Worm (Caenorhabditis elegans) whole organism, young adult: Measurements from ENCODE around the gene F54B11.5.

Source experiments
- pha-4 ChIP-seq: fragments of 150-350 bp; sonication (generic microtip); optimal IDR thresholded peaks from 2 replicates; lab custom pipeline; 2014; ENCODE audit warnings: missing biosample characterization, missing genetic modification reagents, missing genetic modification characterization
- zfh-2 ChIP-seq: fragments of 200-800 bp; sonication (Bioruptor generic); conservative IDR thresholded peaks from 2 replicates; pipeline ENCODE4 v1.3.6; 2022; ENCODE audit warnings: missing genetic modification reagents, missing genetic modification characterization, missing compliant biosample characterization

ce11 chrX:13561954-13562353, 33.9 kb downstream of the F54B11.5 start:
- TF ChIP-seq zfh-2 (GFP tag; lab: Robert Waterston, UW) (no peak), pha-4 (tag; lab: Kevin White, UChicago) (no peak)
